Worm (Caenorhabditis elegans): ENCODE results near the gene wip-1.

DNA sequence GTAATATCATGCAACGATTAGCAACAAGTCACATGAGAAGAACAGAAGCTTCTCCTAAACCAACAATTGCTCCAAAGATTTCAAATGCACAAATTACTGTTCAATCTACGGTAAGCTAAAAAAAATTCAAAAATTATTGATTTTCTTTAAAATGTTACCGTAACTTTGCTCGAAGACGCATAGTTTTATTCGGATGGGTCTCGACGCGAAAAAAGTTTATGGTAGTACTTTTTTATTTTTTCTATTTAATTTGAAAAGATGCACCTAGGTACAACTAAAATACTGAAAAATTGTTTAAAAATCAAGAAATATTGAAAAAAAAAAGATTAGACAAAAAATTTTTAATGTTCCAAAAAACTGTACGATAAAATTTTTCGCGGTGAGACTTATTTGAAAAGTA is 30.8 kb upstream of the wip-1 start:
- TF ChIP-seq unc-62 (GFP tag; optimal IDR thresholded peaks at IDR 0.05) (no peak), ama-1 (optimal IDR thresholded peaks at IDR 0.05) (no peak), ama-1 (GFP tag; optimal IDR thresholded peaks at IDR 0.05) (no peak), nfyb-1 (GFP tag; IDR thresholded peaks at IDR 0.05) (no peak)
